Fruit fly (Drosophila melanogaster) whole organism, wandering third instar larva: ENCODE data around the gene Fife.

Experiments used
- sv ChIP-seq: fragments of 200-800 bp; sonication (Bioruptor generic); optimal IDR thresholded peaks from 3 replicates; lab custom pipeline; 2016; ENCODE audit warnings: missing biosample characterization, missing genetic modification characterization
- usp ChIP-seq: fragments of >200 bp; optimal IDR thresholded peaks from 2 replicates; lab custom pipeline; 2017; ENCODE audit warnings: missing biosample characterization, missing genetic modification characterization

DNA sequence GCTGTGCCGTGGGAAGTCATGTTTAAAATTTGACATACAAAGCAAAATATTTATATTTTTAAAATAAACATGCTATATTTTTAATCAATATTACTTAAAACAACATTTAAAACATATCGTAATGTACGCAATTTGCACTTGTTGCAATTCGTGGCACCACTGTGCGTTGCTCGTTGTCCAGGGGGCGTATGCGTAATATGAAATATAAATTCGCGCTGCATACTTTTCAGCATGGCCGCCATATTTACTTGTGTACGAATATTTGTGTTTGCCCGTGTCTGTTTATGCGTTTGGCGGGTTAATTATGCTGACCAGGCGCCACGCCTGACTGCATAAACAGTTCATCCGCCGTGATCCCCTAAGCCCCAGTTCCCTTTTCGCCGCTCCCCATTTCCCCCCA lies 102.7 kb downstream of the Fife start:
- TF ChIP-seq usp (GFP tag; lab: Kevin White, UChicago) (no peak), sv (GFP tag; lab: Kevin White, UChicago) (no peak)
